Fruit fly (Drosophila melanogaster) whole organism, adult: Measurements from ENCODE around the gene CG10969.

Source experiments
- CG14711 ChIP-seq: fragments of 200-800 bp; sonication (Bioruptor generic); optimal IDR thresholded peaks from 2 replicates; lab custom pipeline; 2018; ENCODE audit warnings: missing biosample characterization, mild to moderate bottlenecking, missing genetic modification characterization, moderate library complexity
- CG1620 ChIP-seq: fragments of 200-800 bp; sonication (Bioruptor generic); optimal IDR thresholded peaks from 2 replicates; lab custom pipeline; 2016; ENCODE audit warnings: missing biosample characterization, missing genetic modification characterization
- CG7045 ChIP-seq: fragments of 200-800 bp; sonication (Bioruptor generic); optimal IDR thresholded peaks from 2 replicates; lab custom pipeline; 2017; ENCODE audit warnings: missing biosample characterization, mild to moderate bottlenecking, missing genetic modification characterization
- CG7101 ChIP-seq: fragments of 200-800 bp; sonication (Bioruptor generic); optimal IDR thresholded peaks from 2 replicates; lab custom pipeline; 2018; ENCODE audit warnings: missing biosample characterization, mild to moderate bottlenecking, missing genetic modification characterization, moderate library complexity
- Clk ChIP-seq: fragments of 200-800 bp; sonication (Bioruptor generic); optimal IDR thresholded peaks from 2 replicates; lab custom pipeline; 2017; ENCODE audit warnings: missing biosample characterization, missing genetic modification characterization
- Crg-1 ChIP-seq: fragments of 200-800 bp; sonication (Bioruptor generic); optimal IDR thresholded peaks from 2 replicates; lab custom pipeline; 2016; ENCODE audit warnings: missing biosample characterization, missing genetic modification characterization
- Mnt ChIP-seq: fragments of 200-800 bp; sonication (Bioruptor generic); optimal IDR thresholded peaks from 2 replicates; lab custom pipeline; 2016; ENCODE audit warnings: missing biosample characterization, mild to moderate bottlenecking, missing genetic modification characterization
- cnc ChIP-seq, 2 experiments: fragments of >200 bp; optimal IDR thresholded peaks; 2 replicates each; lab custom pipeline; 2017
- kay ChIP-seq: fragments of 200-800 bp; sonication (Bioruptor generic); peaks from one replicate; lab custom pipeline; 2016; ENCODE audit warnings: missing biosample characterization, missing genetic modification characterization, borderline replicate concordance
- ovo ChIP-seq: fragments of 200-800 bp; sonication (Bioruptor generic); optimal IDR thresholded peaks from 2 replicates; lab custom pipeline; 2016; ENCODE audit warnings: missing biosample characterization, missing genetic modification characterization
- pad ChIP-seq: fragments of 200-800 bp; sonication (Bioruptor generic); optimal IDR thresholded peaks from 3 replicates; lab custom pipeline; 2017; ENCODE audit warnings: missing biosample characterization, missing genetic modification characterization, mild to moderate bottlenecking, moderate library complexity, missing genetic modification reagents

DNA sequence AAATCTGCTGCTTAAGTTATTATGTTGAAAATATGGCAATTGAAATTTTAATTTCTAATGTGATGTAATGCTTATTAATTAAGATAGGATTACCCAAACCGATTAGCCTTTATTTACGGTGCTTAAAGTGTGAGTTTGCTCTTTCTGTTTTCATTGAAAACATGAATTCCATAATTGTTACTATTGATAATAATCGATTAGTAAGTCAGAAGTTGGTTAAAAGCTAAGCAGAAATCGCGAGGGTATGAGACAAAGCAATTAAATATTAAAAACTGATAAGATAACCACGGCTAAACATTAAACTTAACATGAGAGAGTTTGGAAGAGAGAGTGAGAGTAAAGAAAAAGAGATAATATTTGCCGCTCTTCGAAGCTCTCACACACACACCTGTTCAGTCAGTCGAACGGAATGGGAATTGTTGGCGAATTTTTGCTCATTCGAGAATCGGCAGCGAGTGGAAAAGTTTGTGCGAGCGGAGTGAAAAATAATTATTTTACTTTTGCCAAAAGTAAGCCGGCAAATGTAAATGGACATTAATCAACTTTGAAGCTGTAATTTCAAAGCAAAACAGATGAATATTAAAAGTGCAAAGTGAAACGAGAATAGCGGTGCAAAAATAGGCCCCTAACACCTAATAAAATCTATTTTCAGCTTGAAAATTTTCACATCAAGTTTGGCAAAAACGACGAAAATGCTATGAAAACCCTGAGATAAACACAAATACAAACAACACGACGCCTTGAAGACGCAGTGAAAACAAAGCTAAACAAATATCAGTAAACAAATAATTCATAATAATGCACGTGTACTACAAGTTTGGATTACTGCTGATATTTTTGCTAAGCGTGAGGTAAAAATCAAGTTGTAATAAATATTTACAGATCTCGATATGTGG, 10.1 kb upstream of the CG10969 start:
- no peak for TF ChIP-seq CG7101
- TF ChIP-seq CG7045 (GFP tag; lab: Kevin White, UChicago): no peak
- TF ChIP-seq CG1620 (GFP tag; lab: Kevin White, UChicago): no peak
- TF ChIP-seq kay (GFP tag; lab: Kevin White, UChicago): peak; percentile 74
- no peak for TF ChIP-seq Clk (GFP tag; lab: Kevin White, UChicago)
- no peak for TF ChIP-seq CG14711 (tag; lab: Kevin White, UChicago)
- no peak for TF ChIP-seq ovo (GFP tag; lab: Kevin White, UChicago)
- TF ChIP-seq cnc (optimal IDR thresholded peaks at IDR 0.05; lab: Kevin White, UChicago): no peak
- no peak for TF ChIP-seq Mnt (GFP tag; lab: Kevin White, UChicago)
- TF ChIP-seq Crg-1 (GFP tag; lab: Kevin White, UChicago): no peak
- no peak for TF ChIP-seq pad (GFP tag; lab: Kevin White, UChicago)
